Worm (Caenorhabditis elegans) whole organism, young adult: ENCODE results near the gene F09G8.10.

Source experiments
- F23B12.7 ChIP-seq: sonication (generic microtip); optimal IDR thresholded peaks from 2 replicates; lab custom pipeline; 2017; ENCODE audit warnings: missing genetic modification characterization, mild to moderate bottlenecking, missing compliant biosample characterization, antibody characterized with exemption, moderate library complexity; ENCODE audit not compliant: insufficient read depth
- F57C9.4 ChIP-seq: sonication (generic microtip); optimal IDR thresholded peaks from 2 replicates; lab custom pipeline; 2017; ENCODE audit warnings: mild to moderate bottlenecking, missing genetic modification characterization, missing compliant biosample characterization
- Y53G8AR.9 ChIP-seq: fragments of 200-800 bp; sonication (Bioruptor generic); conservative IDR thresholded peaks from 2 replicates; pipeline ENCODE4 v1.3.6; 2022; ENCODE audit warnings: missing genetic modification reagents, missing genetic modification characterization, missing compliant biosample characterization
- aptf-3 ChIP-seq: fragments of 200-800 bp; sonication (Bioruptor generic); IDR thresholded peaks from 2 replicates; pipeline ENCODE4 v1.3.6; 2022; ENCODE audit warnings: missing genetic modification characterization, missing compliant biosample characterization
- attf-6 ChIP-seq: fragments of 200-800 bp; sonication (Bioruptor generic); IDR thresholded peaks from 2 replicates; pipeline ENCODE4 v1.3.6; 2022; ENCODE audit warnings: missing genetic modification reagents, missing genetic modification characterization, missing compliant biosample characterization
- dpl-1 ChIP-seq: fragments of 150-350 bp; optimal IDR thresholded peaks from 2 replicates; lab custom pipeline; 2014; ENCODE audit warnings: missing biosample characterization, missing genetic modification reagents, missing genetic modification characterization
- efl-1 ChIP-seq: fragments of 150-350 bp; optimal IDR thresholded peaks from 2 replicates; lab custom pipeline; 2014; ENCODE audit warnings: missing biosample characterization, missing genetic modification reagents, missing genetic modification characterization
- hsf-1 ChIP-seq: fragments of 200-800 bp; sonication (Bioruptor generic); IDR thresholded peaks from 2 replicates; pipeline ENCODE4 v1.3.6; 2022; ENCODE audit warnings: missing genetic modification reagents, missing genetic modification characterization, missing compliant biosample characterization
- nfya-1 ChIP-seq: sonication (generic microtip); optimal IDR thresholded peaks from 2 replicates; lab custom pipeline; 2017; ENCODE audit warnings: antibody characterized with exemption, missing compliant biosample characterization, missing genetic modification characterization, borderline replicate concordance; ENCODE audit not compliant: insufficient read depth
- pha-4 ChIP-seq: fragments of 150-350 bp; sonication (generic microtip); optimal IDR thresholded peaks from 2 replicates; lab custom pipeline; 2014; ENCODE audit warnings: missing biosample characterization, missing genetic modification reagents, missing genetic modification characterization
- snpc-1.1 ChIP-seq: sonication (generic microtip); optimal IDR thresholded peaks from 2 replicates; lab custom pipeline; 2017; ENCODE audit warnings: missing genetic modification characterization, mild to moderate bottlenecking, missing compliant biosample characterization, antibody characterized with exemption, moderate library complexity, missing genotype, missing genetic modification reagents; ENCODE audit not compliant: insufficient read depth
- snpc-4 ChIP-seq, 5 experiments: fragments of 150-350 bp in 1 of 5; sonication (generic microtip) in 4 of 5; optimal IDR thresholded peaks; 2 replicates each; lab custom pipeline; 2014 to 2018; ENCODE audit warnings: missing genetic modification characterization in 5 of 5, missing biosample characterization in 3 of 5, antibody characterized with exemption in 2 of 5, mild to moderate bottlenecking in 2 of 5, missing compliant biosample characterization in 2 of 5, missing genotype in 2 of 5, moderate library complexity in 2 of 5, missing genetic modification reagents in 1 of 5
- unc-130 ChIP-seq: sonication (generic microtip); optimal IDR thresholded peaks from 2 replicates; lab custom pipeline; 2016; ENCODE audit warnings: missing genetic modification reagents, missing genetic modification characterization, missing compliant biosample characterization
- zfh-2 ChIP-seq: fragments of 200-800 bp; sonication (Bioruptor generic); conservative IDR thresholded peaks from 2 replicates; pipeline ENCODE4 v1.3.6; 2022; ENCODE audit warnings: missing genetic modification reagents, missing genetic modification characterization, missing compliant biosample characterization

- TF ChIP-seq pha-4 = no peak
- no peak for TF ChIP-seq F23B12.7 (tag; lab: Kevin White, UChicago)
- TF ChIP-seq snpc-1.1 (tag; lab: Kevin White, UChicago) = no peak
- TF ChIP-seq hsf-1 (GFP tag; lab: Robert Waterston, UW) = no peak
- no peak for TF ChIP-seq snpc-4 (GFP tag; optimal IDR thresholded peaks at IDR 0.05; lab: Kevin White, UChicago)
- TF ChIP-seq snpc-4 (tag; optimal IDR thresholded peaks at IDR 0.05; lab: Kevin White, UChicago) = no peak
- TF ChIP-seq attf-6 (GFP tag; lab: Robert Waterston, UW) = no peak
- TF ChIP-seq F57C9.4 = no peak
- TF ChIP-seq zfh-2 (GFP tag; lab: Robert Waterston, UW) = no peak
- no peak for TF ChIP-seq unc-130 (GFP tag; lab: Kevin White, UChicago)
- no peak for TF ChIP-seq dpl-1 (GFP tag; lab: Kevin White, UChicago)
- TF ChIP-seq Y53G8AR.9 = no peak
- no peak for TF ChIP-seq aptf-3
- TF ChIP-seq efl-1 (GFP tag; lab: Kevin White, UChicago) = no peak
- TF ChIP-seq nfya-1 (tag; lab: Kevin White, UChicago) = no peak
Observed at ce11 chrIII:8258045-8258444, 13.9 kb downstream of the F09G8.10 start, which contains the start of gene ncr-2.
